Fruit fly (Drosophila melanogaster) whole organism, embryonic: ENCODE data around the gene Arp10.
A peak's percentile ranks its signal among the peaks of the same experiment; 100 is the strongest.

Experiments
- Abd-B ChIP-seq: fragments of 200-800 bp; sonication (Bioruptor generic); optimal IDR thresholded peaks from 2 replicates; lab custom pipeline; 2018; ENCODE audit warnings: missing biosample characterization, mild to moderate bottlenecking, missing genetic modification characterization, moderate library complexity
- Adf1 ChIP-seq: fragments of 200-800 bp; sonication (Bioruptor generic); IDR thresholded peaks from 2 replicates; pipeline ENCODE4 v1.3.6; 2022; ENCODE audit warnings: missing biosample characterization, missing genetic modification characterization
- Atf3 ChIP-seq: fragments of 200-800 bp; sonication (Bioruptor generic); optimal IDR thresholded peaks from 3 replicates; lab custom pipeline; 2016; ENCODE audit warnings: missing biosample characterization, missing genetic modification characterization
- Awh ChIP-seq: fragments of 200-800 bp; sonication (Bioruptor generic); IDR thresholded peaks from 2 replicates; pipeline ENCODE4, ENCODE4 v1.3.6; 2022; ENCODE audit warnings: missing biosample characterization, missing genetic modification characterization
- B-H1 ChIP-seq: fragments of 200-800 bp; sonication (Bioruptor generic); IDR thresholded peaks from 3 replicates; pipeline ENCODE4 v1.3.6; 2022; ENCODE audit warnings: missing biosample characterization, missing genetic modification characterization
- Bgb ChIP-seq: fragments of 200-800 bp; sonication (Bioruptor generic); IDR thresholded peaks from 2 replicates; pipeline ENCODE4 v1.3.6; 2022; ENCODE audit warnings: missing biosample characterization, missing genetic modification characterization; ENCODE audit not compliant: partially characterized antibody
- BtbVII ChIP-seq: fragments of 200-800 bp; sonication (Bioruptor generic); optimal IDR thresholded peaks from 3 replicates; lab custom pipeline; 2017; ENCODE audit warnings: missing biosample characterization, mild to moderate bottlenecking, missing genetic modification characterization
- Bteb2 ChIP-seq: fragments of 200-800 bp; sonication (Bioruptor generic); optimal IDR thresholded peaks from 2 replicates; lab custom pipeline; 2016; ENCODE audit warnings: missing biosample characterization, missing genetic modification characterization
- CG1024 ChIP-seq: fragments of 200-800 bp; sonication (Bioruptor generic); IDR thresholded peaks from 2 replicates; pipeline ENCODE4 v1.3.6; 2022; ENCODE audit warnings: missing biosample characterization, missing genetic modification characterization
- CG10274 ChIP-seq: fragments of 200-800 bp; sonication (Bioruptor generic); optimal IDR thresholded peaks from 3 replicates; lab custom pipeline; 2017; ENCODE audit warnings: missing biosample characterization, mild to moderate bottlenecking, missing genetic modification characterization
- CG11085 ChIP-seq: fragments of 200-800 bp; sonication (Bioruptor generic); IDR thresholded peaks from 2 replicates; pipeline ENCODE4 v1.3.6; 2022; ENCODE audit warnings: missing biosample characterization, missing genetic modification characterization
- CG11560 ChIP-seq: fragments of 200-800 bp; sonication (Bioruptor generic); IDR thresholded peaks from 3 replicates; pipeline ENCODE4 v1.3.6; 2022; ENCODE audit warnings: missing biosample characterization, missing genetic modification characterization
- CG11696 ChIP-seq: fragments of 200-800 bp; sonication (Bioruptor generic); IDR thresholded peaks from 2 replicates; pipeline ENCODE4 v1.3.6; 2022; ENCODE audit warnings: missing biosample characterization, missing genetic modification characterization
- CG12391 ChIP-seq: fragments of 200-800 bp; sonication (Bioruptor generic); optimal IDR thresholded peaks from 3 replicates; lab custom pipeline; 2018; ENCODE audit warnings: missing biosample characterization, mild to moderate bottlenecking, missing genetic modification characterization, moderate library complexity
- CG14965 ChIP-seq: fragments of 200-800 bp; sonication (Bioruptor generic); optimal IDR thresholded peaks from 2 replicates; lab custom pipeline; 2016; ENCODE audit warnings: missing biosample characterization, missing genetic modification characterization, borderline replicate concordance
- CG16779 ChIP-seq: fragments of 200-800 bp; sonication (Bioruptor generic); IDR thresholded peaks from 2 replicates; pipeline ENCODE4 v1.3.6; 2022; ENCODE audit warnings: missing biosample characterization, missing genetic modification characterization
- CG16813 ChIP-seq: fragments of 200-800 bp; sonication (Bioruptor generic); IDR thresholded peaks from 3 replicates; pipeline ENCODE4 v1.3.6; 2022; ENCODE audit warnings: missing biosample characterization, missing genetic modification characterization; ENCODE audit not compliant: partially characterized antibody
- CG17359 ChIP-seq: fragments of 200-800 bp; sonication (Bioruptor generic); optimal IDR thresholded peaks from 3 replicates; lab custom pipeline; 2018; ENCODE audit warnings: missing biosample characterization, mild to moderate bottlenecking, missing genetic modification characterization, moderate library complexity
- CG17361 ChIP-seq: fragments of 200-800 bp; sonication (Bioruptor generic); IDR thresholded peaks from 3 replicates; pipeline ENCODE4 v1.3.6; 2022; ENCODE audit warnings: missing biosample characterization, missing genetic modification characterization
- CG18599 ChIP-seq: fragments of 200-800 bp; sonication (Bioruptor generic); optimal IDR thresholded peaks from 3 replicates; lab custom pipeline; 2017; ENCODE audit warnings: missing biosample characterization, missing genetic modification characterization, mild to moderate bottlenecking, moderate library complexity, missing genetic modification reagents
- CG2202 ChIP-seq: fragments of 200-800 bp; sonication (Bioruptor generic); optimal IDR thresholded peaks from 2 replicates; lab custom pipeline; 2018; ENCODE audit warnings: missing biosample characterization, mild to moderate bottlenecking, missing genetic modification characterization
- CG30431 ChIP-seq: fragments of 200-800 bp; sonication (Bioruptor generic); optimal IDR thresholded peaks from 2 replicates; lab custom pipeline; 2017; ENCODE audit warnings: missing biosample characterization, missing genetic modification characterization
- CG3407 ChIP-seq: fragments of 200-800 bp; sonication (Bioruptor generic); optimal IDR thresholded peaks from 2 replicates; lab custom pipeline; 2018; ENCODE audit warnings: missing biosample characterization, mild to moderate bottlenecking, missing genetic modification characterization
- CG34224 ChIP-seq: fragments of 200-800 bp; sonication (Bioruptor generic); IDR thresholded peaks from 3 replicates; pipeline ENCODE4 v1.3.6; 2022; ENCODE audit warnings: missing biosample characterization, missing genetic modification characterization; ENCODE audit not compliant: partially characterized antibody
- CG34376 ChIP-seq: fragments of 200-800 bp; sonication (Bioruptor generic); optimal IDR thresholded peaks from 2 replicates; lab custom pipeline; 2018; ENCODE audit warnings: missing biosample characterization, mild to moderate bottlenecking, missing genetic modification characterization
- CG43689 ChIP-seq: fragments of 200-800 bp; sonication (Bioruptor generic); IDR thresholded peaks from 2 replicates; pipeline ENCODE4 v1.3.6; 2022; ENCODE audit warnings: missing biosample characterization, missing genetic modification characterization
- CG7987 ChIP-seq: fragments of 200-800 bp; sonication (Bioruptor generic); optimal IDR thresholded peaks from 2 replicates; lab custom pipeline; 2018; ENCODE audit warnings: missing biosample characterization, mild to moderate bottlenecking, missing genetic modification characterization, moderate library complexity
- CG9797 ChIP-seq: fragments of 200-800 bp; sonication (Bioruptor generic); optimal IDR thresholded peaks from 3 replicates; lab custom pipeline; 2018; ENCODE audit warnings: missing biosample characterization, mild to moderate bottlenecking, missing genetic modification characterization
- Dip3 ChIP-seq: fragments of 200-800 bp; sonication (Bioruptor generic); optimal IDR thresholded peaks from 3 replicates; lab custom pipeline; 2016; ENCODE audit warnings: missing biosample characterization, missing genetic modification characterization
- Fer1 ChIP-seq: fragments of 200-800 bp; sonication (Bioruptor generic); optimal IDR thresholded peaks from 2 replicates; lab custom pipeline; 2017; ENCODE audit warnings: missing biosample characterization, mild to moderate bottlenecking, missing genetic modification characterization
- Gsc ChIP-seq: fragments of 200-800 bp; sonication (Bioruptor generic); IDR thresholded peaks from 2 replicates; pipeline ENCODE4 v1.3.6; 2022; ENCODE audit warnings: missing biosample characterization, missing genetic modification characterization
- HLHmδ ChIP-seq: fragments of 200-800 bp; sonication (Bioruptor generic); optimal IDR thresholded peaks from 2 replicates; lab custom pipeline; 2018; ENCODE audit warnings: missing biosample characterization, mild to moderate bottlenecking, missing genetic modification characterization, moderate library complexity
- YL-1 ChIP-seq: fragments of 200-800 bp; sonication (Bioruptor generic); optimal IDR thresholded peaks from 3 replicates; lab custom pipeline; 2017; ENCODE audit warnings: missing biosample characterization, mild to moderate bottlenecking, missing genetic modification characterization
- amos ChIP-seq: fragments of 200-800 bp; sonication (Bioruptor generic); IDR thresholded peaks from 2 replicates; pipeline ENCODE4 v1.3.6; 2022; ENCODE audit warnings: missing biosample characterization, missing genetic modification characterization; ENCODE audit not compliant: partially characterized antibody
- ase ChIP-seq: fragments of 200-800 bp; sonication (Bioruptor generic); IDR thresholded peaks from 3 replicates; pipeline ENCODE4 v1.3.6; 2022; ENCODE audit warnings: missing biosample characterization, missing genetic modification characterization
- bbx ChIP-seq: fragments of 200-800 bp; sonication (Bioruptor generic); IDR thresholded peaks from 2 replicates; pipeline ENCODE4 v1.3.6; 2022; ENCODE audit warnings: missing biosample characterization, missing genetic modification characterization; ENCODE audit not compliant: partially characterized antibody
- btn ChIP-seq: fragments of 200-800 bp; sonication (Bioruptor generic); optimal IDR thresholded peaks from 2 replicates; lab custom pipeline; 2016; ENCODE audit warnings: missing biosample characterization, missing genetic modification characterization
- dm ChIP-seq: fragments of 200-800 bp; sonication (Bioruptor generic); optimal IDR thresholded peaks from 3 replicates; lab custom pipeline; 2016; ENCODE audit warnings: missing biosample characterization, missing genetic modification characterization
- fd3F ChIP-seq: fragments of 200-800 bp; sonication (Bioruptor generic); optimal IDR thresholded peaks from 2 replicates; lab custom pipeline; 2018; ENCODE audit warnings: missing biosample characterization, mild to moderate bottlenecking, missing genetic modification characterization, moderate library complexity
- her ChIP-seq: fragments of 200-800 bp; sonication (Bioruptor generic); optimal IDR thresholded peaks from 2 replicates; lab custom pipeline; 2016; ENCODE audit warnings: missing biosample characterization, missing genetic modification characterization
- insv ChIP-seq, 2 experiments: fragments of 200-800 bp; sonication (Bioruptor generic); optimal IDR thresholded peaks; 3 replicates each; lab custom pipeline; 2016 to 2018; ENCODE audit warnings: missing biosample characterization in 2 of 2, missing genetic modification characterization in 2 of 2
- inv ChIP-seq: fragments of 200-800 bp; sonication (Bioruptor generic); IDR thresholded peaks from 2 replicates; pipeline ENCODE4 v1.3.6; 2022; ENCODE audit warnings: missing biosample characterization, missing genetic modification characterization; ENCODE audit not compliant: partially characterized antibody
- kah ChIP-seq: fragments of 200-800 bp; sonication (Bioruptor generic); optimal IDR thresholded peaks from 2 replicates; lab custom pipeline; 2018; ENCODE audit warnings: missing biosample characterization, mild to moderate bottlenecking, missing genetic modification characterization
- lab ChIP-seq: fragments of 200-800 bp; sonication (Bioruptor generic); optimal IDR thresholded peaks from 3 replicates; lab custom pipeline; 2017; ENCODE audit warnings: missing biosample characterization, missing genetic modification characterization, mild to moderate bottlenecking, moderate library complexity, missing genetic modification reagents
- pb ChIP-seq: fragments of 200-800 bp; sonication (Bioruptor generic); optimal IDR thresholded peaks from 3 replicates; lab custom pipeline; 2016; ENCODE audit warnings: missing biosample characterization, missing genetic modification characterization
- phol ChIP-seq: fragments of 200-800 bp; sonication (Bioruptor generic); optimal IDR thresholded peaks from 3 replicates; lab custom pipeline; 2018; ENCODE audit warnings: missing biosample characterization, mild to moderate bottlenecking, missing genetic modification characterization, moderate library complexity
- sob ChIP-seq: fragments of 200-800 bp; sonication (Bioruptor generic); IDR thresholded peaks from 2 replicates; pipeline ENCODE4 v1.3.6; 2022; ENCODE audit warnings: missing biosample characterization, missing genetic modification characterization
- z ChIP-seq: fragments of 200-800 bp; sonication (Bioruptor generic); IDR thresholded peaks from 3 replicates; pipeline ENCODE4 v1.3.6; 2022; ENCODE audit warnings: missing biosample characterization, missing genetic modification characterization
- zen2 ChIP-seq: fragments of 200-800 bp; sonication (Bioruptor generic); IDR thresholded peaks from 3 replicates; pipeline ENCODE4 v1.3.6; 2022; ENCODE audit warnings: missing biosample characterization, missing genetic modification characterization; ENCODE audit not compliant: partially characterized antibody
- zfh1 ChIP-seq: fragments of 200-800 bp; sonication (Bioruptor generic); IDR thresholded peaks from 3 replicates; pipeline ENCODE4 v1.3.6; 2022; ENCODE audit warnings: missing biosample characterization, missing genetic modification characterization

Arp10 gene

dm6 chrX:19631365-19631832 lies 14.6 kb downstream of the Arp10 start (continued):
- no peak for TF ChIP-seq ase (GFP tag; lab: Robert Waterston, UW)
- no peak for TF ChIP-seq CG1024 (GFP tag; lab: Robert Waterston, UW)
- TF ChIP-seq CG17361: no peak
- TF ChIP-seq HLHmδ (GFP tag; lab: Kevin White, UChicago): peak; percentile 57
- TF ChIP-seq amos: peak; percentile 51; the same call in 1 of the 2 replicates
- TF ChIP-seq Bgb (GFP tag; lab: Robert Waterston, UW): peak; percentile 42; the same call in 1 of the 2 replicates
- TF ChIP-seq Bteb2 (GFP tag; lab: Kevin White, UChicago): no peak
- TF ChIP-seq CG34376: peak; percentile 43
- TF ChIP-seq kah (GFP tag; lab: Kevin White, UChicago): peak; percentile 39
- TF ChIP-seq CG16779: no peak

dm6 chrX:19625405-19625804 lies 20.6 kb downstream of the Arp10 start, which contains the start of gene CG14212:
CG14212 (plus strand) TSS chrX:19625705.
- no peak for TF ChIP-seq Dip3 (GFP tag; lab: Kevin White, UChicago)
- TF ChIP-seq CG16813 (GFP tag; lab: Robert Waterston, UW): no peak
- TF ChIP-seq CG18599: no peak
- no peak for TF ChIP-seq Awh (GFP tag; lab: Robert Waterston, UW)
- TF ChIP-seq CG11085 (GFP tag; lab: Robert Waterston, UW): no peak
- TF ChIP-seq B-H1 (GFP tag; lab: Robert Waterston, UW): no peak
- no peak for TF ChIP-seq BtbVII (GFP tag; lab: Kevin White, UChicago)
- no peak for TF ChIP-seq zfh1
- TF ChIP-seq CG17359 (tag; lab: Kevin White, UChicago): no peak
- no peak for TF ChIP-seq CG34224
- no peak for TF ChIP-seq CG3407
- no peak for TF ChIP-seq CG11560 (tag; lab: Robert Waterston, UW)
- no peak for TF ChIP-seq Gsc (GFP tag; lab: Robert Waterston, UW)
- TF ChIP-seq CG43689: no peak
- TF ChIP-seq CG11696 (GFP tag; lab: Robert Waterston, UW): no peak
- TF ChIP-seq bbx (GFP tag; lab: Robert Waterston, UW): no peak
- TF ChIP-seq CG12391 (tag; lab: Kevin White, UChicago): no peak
- no peak for TF ChIP-seq Atf3 (GFP tag; lab: Kevin White, UChicago)
- TF ChIP-seq fd3F (GFP tag; lab: Kevin White, UChicago): no peak
- no peak for TF ChIP-seq btn

dm6 chrX:19622924-19623323 lies 23.1 kb downstream of the Arp10 start, which contains the start of the genes Naa20A and MKP-4:
Naa20A (minus strand) TSS chrX:19623074.
MKP-4 (plus strand) TSS chrX:19623114.
- TF ChIP-seq Abd-B (GFP tag; lab: Kevin White, UChicago) (no peak), pb (GFP tag; lab: Kevin White, UChicago) (no peak), dm (GFP tag; lab: Kevin White, UChicago) (peak; percentile 40), phol (tag; lab: Kevin White, UChicago) (peak; percentile 12), CG10274 (no peak), CG9797 (GFP tag; lab: Kevin White, UChicago) (peak; percentile 83), lab (GFP tag; lab: Kevin White, UChicago) (no peak), insv (GFP tag; optimal IDR thresholded peaks at IDR 0.05; lab: Kevin White, UChicago) (no peak), YL-1 (GFP tag; lab: Kevin White, UChicago) (peak; percentile 31), her (GFP tag; lab: Kevin White, UChicago) (peak; percentile 38), inv (GFP tag; lab: Robert Waterston, UW) (peak; percentile 55; the same call in 1 of the 2 replicates), z (GFP tag; lab: Robert Waterston, UW) (no peak), CG14965 (GFP tag; lab: Kevin White, UChicago) (no peak), zen2 (GFP tag; lab: Robert Waterston, UW) (peak; percentile 76), Adf1 (no peak), Fer1 (GFP tag; lab: Kevin White, UChicago) (peak; percentile 5), CG2202 (tag; lab: Kevin White, UChicago) (no peak), sob (GFP tag; lab: Robert Waterston, UW) (0 out of 2 replicates have a peak, but pooled peaks have one; percentile 14), CG7987 (GFP tag; lab: Kevin White, UChicago) (no peak), CG30431 (GFP tag; lab: Kevin White, UChicago) (no peak)
